Fruit fly (Drosophila melanogaster) whole organism, embryonic: ENCODE measurements around the gene CG5810.

Experiments used
- CG2712 ChIP-seq: fragments of 200-800 bp; optimal IDR thresholded peaks from 3 replicates; lab custom pipeline; 2019; ENCODE audit warnings: missing biosample characterization, mild to moderate bottlenecking, missing genetic modification characterization, moderate library complexity
- ems ChIP-seq: fragments of 200-800 bp; sonication (Bioruptor generic); optimal IDR thresholded peaks from 3 replicates; lab custom pipeline; 2016; ENCODE audit warnings: missing biosample characterization, missing genetic modification characterization
- wdn ChIP-seq: fragments of 200-800 bp; sonication (Bioruptor generic); IDR thresholded peaks from 2 replicates; pipeline ENCODE4 v1.3.6; 2022; ENCODE audit warnings: missing biosample characterization, missing genetic modification characterization

DNA sequence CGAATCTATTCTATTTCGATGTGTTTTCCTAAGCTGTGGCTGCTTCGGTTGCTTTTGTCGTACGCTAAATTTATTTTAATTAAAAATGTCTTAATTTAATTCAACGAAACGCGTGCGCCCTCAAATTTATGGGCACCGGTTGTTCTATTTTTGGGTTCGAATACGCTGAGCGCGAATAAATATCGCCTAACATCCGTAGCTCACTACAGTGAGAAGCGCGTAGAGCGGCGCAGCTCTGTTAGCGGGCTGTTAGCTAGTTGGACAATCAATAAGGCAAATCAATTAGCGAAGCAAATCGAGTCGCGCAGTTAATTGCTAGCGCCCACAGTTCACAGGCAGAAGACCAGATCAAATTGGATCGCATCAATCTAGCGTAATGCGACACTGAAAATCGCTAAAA lies 46.5 kb downstream of the CG5810 start:
- no peak for TF ChIP-seq ems (GFP tag; lab: Kevin White, UChicago)
- TF ChIP-seq CG2712 (tag; lab: Kevin White, UChicago), result no peak
- TF ChIP-seq wdn (GFP tag; lab: Robert Waterston, UW), result no peak
